Fruit fly (Drosophila melanogaster) whole organism, wandering third instar larva: Measurements from ENCODE around the gene CG34337.

Source experiments
- Abd-B ChIP-seq: fragments of >200 bp; optimal IDR thresholded peaks from 2 replicates; lab custom pipeline; 2017; ENCODE audit warnings: missing biosample characterization, missing genetic modification characterization
- CG9705 ChIP-seq: fragments of 200-800 bp; sonication (Bioruptor generic); optimal IDR thresholded peaks from 2 replicates; lab custom pipeline; 2018; ENCODE audit warnings: missing biosample characterization, mild to moderate bottlenecking, missing genetic modification characterization
- Dfd ChIP-seq: fragments of >200 bp; optimal IDR thresholded peaks from 2 replicates; lab custom pipeline; 2017; ENCODE audit warnings: missing biosample characterization, missing genetic modification characterization
- Dif ChIP-seq: fragments of 200-275, 200-300 bp; sonication (Bioruptor generic); optimal IDR thresholded peaks from 2 replicates; lab custom pipeline; 2018; ENCODE audit warnings: missing biosample characterization, missing genetic modification characterization; ENCODE audit not compliant: partially characterized antibody
- GATAd ChIP-seq: sonication (Bioruptor generic); optimal IDR thresholded peaks from 2 replicates; lab custom pipeline; 2016; ENCODE audit warnings: missing biosample characterization, missing genetic modification characterization
- HLH106 ChIP-seq: fragments of 200-800 bp; optimal IDR thresholded peaks from 3 replicates; lab custom pipeline; 2019; ENCODE audit warnings: missing biosample characterization, mild to moderate bottlenecking, missing genetic modification characterization, moderate library complexity
- Hnf4 ChIP-seq: fragments of 200-800 bp; sonication (Bioruptor generic); optimal IDR thresholded peaks from 2 replicates; lab custom pipeline; 2016; ENCODE audit warnings: missing biosample characterization, mild to moderate bottlenecking, missing genetic modification characterization
- Hr78 ChIP-seq: fragments of >200 bp; optimal IDR thresholded peaks from 2 replicates; lab custom pipeline; 2017; ENCODE audit warnings: missing biosample characterization, missing genetic modification characterization
- Jra ChIP-seq: sonication (Bioruptor generic); optimal IDR thresholded peaks from 2 replicates; lab custom pipeline; 2016; ENCODE audit warnings: missing biosample characterization, missing genetic modification characterization
- Mio ChIP-seq: sonication (Bioruptor generic); optimal IDR thresholded peaks from 2 replicates; lab custom pipeline; 2016; ENCODE audit warnings: missing biosample characterization, missing genetic modification characterization
- Myc ChIP-seq: fragments of >200 bp; optimal IDR thresholded peaks from 2 replicates; lab custom pipeline; 2017
- N ChIP-seq: fragments of >200 bp; optimal IDR thresholded peaks from 2 replicates; lab custom pipeline; 2018; ENCODE audit warnings: missing biosample characterization, missing external identifiers, missing genetic modification characterization
- OdsH ChIP-seq: fragments of 200-800 bp; sonication (Bioruptor generic); optimal IDR thresholded peaks from 2 replicates; lab custom pipeline; 2016; ENCODE audit warnings: missing biosample characterization, mild to moderate bottlenecking, missing genetic modification characterization
- Rel ChIP-seq, 2 experiments: fragments of 200-800 bp; sonication (Bioruptor generic) in 1 of 2; optimal IDR thresholded peaks; 2 replicates in 1 of 2; 3 replicates in 1 of 2; lab custom pipeline; 2016 to 2019; ENCODE audit warnings: mild to moderate bottlenecking in 2 of 2, missing biosample characterization in 2 of 2, missing genetic modification characterization in 2 of 2, moderate library complexity in 1 of 2
- Sp1 ChIP-seq: fragments of 200-800 bp; sonication (Bioruptor generic); optimal IDR thresholded peaks from 3 replicates; lab custom pipeline; 2019; ENCODE audit warnings: missing biosample characterization, mild to moderate bottlenecking, missing genetic modification characterization, moderate library complexity
- Vsx2 ChIP-seq: fragments of 200-300, 225-300 bp; sonication (Bioruptor generic); optimal IDR thresholded peaks from 2 replicates; lab custom pipeline; 2018; ENCODE audit warnings: missing biosample characterization, missing genetic modification characterization; ENCODE audit not compliant: partially characterized antibody
- br ChIP-seq: fragments of 200-800 bp; sonication (Bioruptor generic); optimal IDR thresholded peaks from 2 replicates; lab custom pipeline; 2016; ENCODE audit warnings: missing biosample characterization, missing genetic modification characterization
- brk ChIP-seq: fragments of 200-800 bp; sonication (Bioruptor generic); optimal IDR thresholded peaks from 2 replicates; lab custom pipeline; 2016; ENCODE audit warnings: missing biosample characterization, mild to moderate bottlenecking, missing genetic modification characterization
- dl ChIP-seq, 2 experiments: fragments of 175-275, 200-275 bp in 1 of 2; fragments of 200-275 bp in 1 of 2; sonication (Bioruptor generic); optimal IDR thresholded peaks; lab custom pipeline; 2018; ENCODE audit warnings: mild to moderate bottlenecking in 2 of 2, missing biosample characterization in 2 of 2, missing genetic modification characterization in 2 of 2, moderate library complexity in 2 of 2; ENCODE audit not compliant: partially characterized antibody in 2 of 2, insufficient read depth in 1 of 2
- dmrt93B ChIP-seq: fragments of 200-800 bp; sonication (Bioruptor generic); optimal IDR thresholded peaks from 2 replicates; lab custom pipeline; 2018; ENCODE audit warnings: missing biosample characterization, mild to moderate bottlenecking, missing genetic modification characterization
- ey ChIP-seq: fragments of 200-800 bp; sonication (Bioruptor generic); optimal IDR thresholded peaks from 2 replicates; lab custom pipeline; 2016; ENCODE audit warnings: missing biosample characterization, missing genetic modification characterization
- foxo ChIP-seq, 2 experiments: fragments of 200-800 bp; sonication (Bioruptor generic); optimal IDR thresholded peaks; 2 replicates in 1 of 2; 3 replicates in 1 of 2; lab custom pipeline; 2016 to 2017; ENCODE audit warnings: missing biosample characterization in 2 of 2, missing genetic modification characterization in 2 of 2
- fru ChIP-seq: fragments of 200-800 bp; sonication (Bioruptor generic); optimal IDR thresholded peaks from 3 replicates; lab custom pipeline; 2016; ENCODE audit warnings: missing biosample characterization, mild to moderate bottlenecking, missing genetic modification characterization
- h ChIP-seq: fragments of 200-800 bp; sonication (Bioruptor generic); optimal IDR thresholded peaks from 3 replicates; lab custom pipeline; 2016; ENCODE audit warnings: missing biosample characterization, mild to moderate bottlenecking, missing genetic modification characterization
- jim ChIP-seq: fragments of 175-275, 200-325 bp; sonication (Bioruptor generic); optimal IDR thresholded peaks from 2 replicates; lab custom pipeline; 2016; ENCODE audit warnings: missing biosample characterization, mild to moderate bottlenecking, missing genetic modification characterization
- lola ChIP-seq: fragments of >200 bp; optimal IDR thresholded peaks from 2 replicates; lab custom pipeline; 2017; ENCODE audit warnings: missing biosample characterization, missing genetic modification characterization
- pan ChIP-seq: fragments of >200 bp; optimal IDR thresholded peaks from 2 replicates; lab custom pipeline; 2017
- psq ChIP-seq: fragments of 200-800 bp; sonication (Bioruptor generic); optimal IDR thresholded peaks from 3 replicates; lab custom pipeline; 2017; ENCODE audit warnings: missing biosample characterization, mild to moderate bottlenecking, missing genetic modification characterization, moderate library complexity
- rgr ChIP-seq: fragments of 200-800 bp; sonication (Bioruptor generic); optimal IDR thresholded peaks from 3 replicates; lab custom pipeline; 2016; ENCODE audit warnings: missing biosample characterization, mild to moderate bottlenecking, missing genetic modification characterization
- tai ChIP-seq: sonication (Bioruptor generic); optimal IDR thresholded peaks from 2 replicates; lab custom pipeline; 2016; ENCODE audit warnings: missing biosample characterization, missing genetic modification characterization
- usp ChIP-seq: fragments of >200 bp; optimal IDR thresholded peaks from 2 replicates; lab custom pipeline; 2017; ENCODE audit warnings: missing biosample characterization, missing genetic modification characterization

The CG34337 gene

DNA sequence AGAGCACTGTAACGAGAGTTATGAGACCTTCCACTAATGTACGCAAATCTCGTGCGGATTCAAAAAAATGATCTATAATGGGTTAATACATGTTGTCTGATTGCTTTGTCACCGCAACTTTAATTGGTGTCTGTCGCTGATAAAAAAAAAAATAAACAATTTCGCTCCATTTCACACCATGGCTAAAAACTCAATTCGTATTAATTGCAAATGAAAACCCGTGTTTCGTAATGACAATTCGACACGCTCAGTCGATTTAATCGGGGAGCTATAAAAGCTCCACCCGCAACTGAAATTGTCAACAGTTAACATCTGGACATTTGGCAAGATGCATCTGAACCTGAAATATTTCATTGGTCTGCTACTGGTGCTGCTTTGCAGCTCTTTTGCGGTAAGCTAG lies 34.9 kb downstream of the CG34337 start, which contains the start of gene CG11368:
TSS of gene CG11368 (plus strand) at position 301 of the 400 bp plus-strand sequence.
- TF ChIP-seq Dfd (GFP tag; lab: Kevin White, UChicago) (no peak), brk (no peak), fru (GFP tag; lab: Kevin White, UChicago) (no peak), Jra (GFP tag; lab: Kevin White, UChicago) (no peak), Sp1 (no peak), OdsH (GFP tag; lab: Kevin White, UChicago) (no peak), Rel (GFP tag; optimal IDR thresholded peaks at IDR 0.05; lab: Kevin White, UChicago) (no peak), Rel (tag; optimal IDR thresholded peaks at IDR 0.05; lab: Kevin White, UChicago) (no peak), Mio (GFP tag; lab: Kevin White, UChicago) (no peak), ey (GFP tag; lab: Kevin White, UChicago) (no peak), foxo (GFP tag; optimal IDR thresholded peaks at IDR 0.05; lab: Kevin White, UChicago) (no peak), tai (no peak), CG9705 (no peak), dmrt93B (GFP tag; lab: Kevin White, UChicago) (no peak)

- TF ChIP-seq Dfd (GFP tag; lab: Kevin White, UChicago) (no peak), Hr78 (GFP tag; lab: Kevin White, UChicago) (no peak), pan (lab: Kevin White, UChicago) (no peak), dmrt93B (GFP tag; lab: Kevin White, UChicago) (no peak)
These were observed 36.2 kb downstream of the CG34337 start, which contains the start of gene CG43198 for dm6 chrX:7453236-7453635. TSS of gene CG43198 (minus strand) at chrX:7453336.

dm6 chrX:7462089-7462488 lies 45.0 kb downstream of the CG34337 start:
- TF ChIP-seq pan (lab: Kevin White, UChicago) (no peak), h (GFP tag; lab: Kevin White, UChicago) (no peak), Myc (no peak), Vsx2 (GFP tag; lab: Kevin White, UChicago) (no peak), jim (GFP tag; lab: Kevin White, UChicago) (no peak), N (no peak), lola (GFP tag; lab: Kevin White, UChicago) (no peak), HLH106 (tag; lab: Kevin White, UChicago) (no peak), dl (GFP tag; optimal IDR thresholded peaks at IDR 0.05; lab: Kevin White, UChicago; ENCODE audit: insufficient read depth in 1 of 2, partially characterized antibody in 2 of 2) (no peak), fru (GFP tag; lab: Kevin White, UChicago) (no peak)
- TF ChIP-seq, all 38 proteins: peak for 0

- TF ChIP-seq OdsH (GFP tag; lab: Kevin White, UChicago) (no peak), jim (GFP tag; lab: Kevin White, UChicago) (no peak), GATAd (GFP tag; lab: Kevin White, UChicago) (no peak), Dif (GFP tag; lab: Kevin White, UChicago) (no peak), psq (GFP tag; lab: Kevin White, UChicago) (no peak), rgr (GFP tag; lab: Kevin White, UChicago) (no peak), usp (GFP tag; lab: Kevin White, UChicago) (no peak), fru (GFP tag; lab: Kevin White, UChicago) (no peak), HLH106 (tag; lab: Kevin White, UChicago) (no peak), Hr78 (GFP tag; lab: Kevin White, UChicago) (no peak), Rel (GFP tag; optimal IDR thresholded peaks at IDR 0.05; lab: Kevin White, UChicago) (no peak), Rel (tag; optimal IDR thresholded peaks at IDR 0.05; lab: Kevin White, UChicago) (no peak), Abd-B (no peak), lola (GFP tag; lab: Kevin White, UChicago) (no peak), Sp1 (no peak), Myc (no peak), brk (no peak), br (GFP tag; lab: Kevin White, UChicago) (no peak), tai (no peak), Hnf4 (GFP tag; lab: Kevin White, UChicago) (no peak)
These were observed 49.3 kb downstream of the CG34337 start for dm6 chrX:7466328-7466727.
